Worm (Caenorhabditis elegans): ENCODE results near the gene C05E11.3.

- no peak for TF ChIP-seq zag-1 (tag; optimal IDR thresholded peaks at IDR 0.05)
- peak; percentile 1 for TF ChIP-seq skn-1 (tag; optimal IDR thresholded peaks at IDR 0.05)
- no peak for TF ChIP-seq lin-39 (tag; optimal IDR thresholded peaks at IDR 0.05)
- TF ChIP-seq unc-62 (GFP tag; optimal IDR thresholded peaks at IDR 0.05 in 1 of 2), result peak; percentile 53 to 100
- no peak for TF ChIP-seq unc-62 (tag; optimal IDR thresholded peaks at IDR 0.05)
- peak; percentile 93 for TF ChIP-seq tra-1 (GFP tag; IDR thresholded peaks at IDR 0.05)
- TF ChIP-seq nhr-10 (tag; optimal IDR thresholded peaks at IDR 0.05), result no peak
- no peak for TF ChIP-seq daf-12 (tag; optimal IDR thresholded peaks at IDR 0.05)
- peak; percentile 22 to 70 for TF ChIP-seq lsy-2 (tag; optimal IDR thresholded peaks at IDR 0.05)
- peak; percentile 99 for TF ChIP-seq hlh-30 (tag; optimal IDR thresholded peaks at IDR 0.05; ENCODE audit: insufficient read depth)
- TF ChIP-seq jun-1 (tag; optimal IDR thresholded peaks at IDR 0.05), result peak; percentile 29
- no peak for TF ChIP-seq fos-1 (tag; optimal IDR thresholded peaks at IDR 0.05)
- TF ChIP-seq lin-15B (tag; optimal IDR thresholded peaks at IDR 0.05), result no peak
These were observed 45.8 kb upstream of the C05E11.3 start, which contains the start of gene nhr-35 for ce11 chrX:4532160-4532741.

All from whole organism, L4 larva.